Fruit fly (Drosophila melanogaster) Kc167 (cell line): ENCODE measurements around the gene SmD1.

ENCODE experiments used
- Myc ChIP-seq: fragments of >200 bp; optimal IDR thresholded peaks from 2 replicates; lab custom pipeline; 2017; ENCODE audit warnings: missing external identifiers
- Sin3A ChIP-seq: fragments of >200 bp; optimal IDR thresholded peaks from 2 replicates; lab custom pipeline; 2018; ENCODE audit warnings: missing external identifiers
- h ChIP-seq: fragments of >200 bp; optimal IDR thresholded peaks from 3 replicates; lab custom pipeline; 2018; ENCODE audit warnings: missing external identifiers
- insv ChIP-seq: fragments of >200 bp; optimal IDR thresholded peaks from 3 replicates; lab custom pipeline; 2018; ENCODE audit warnings: missing external identifiers
- psq ChIP-seq: fragments of >200 bp; optimal IDR thresholded peaks from 2 replicates; lab custom pipeline; 2017; ENCODE audit warnings: missing external identifiers
- ttk ChIP-seq: sonication (Bioruptor generic); optimal IDR thresholded peaks from 2 replicates; lab custom pipeline; 2017; ENCODE audit warnings: missing external identifiers

DNA sequence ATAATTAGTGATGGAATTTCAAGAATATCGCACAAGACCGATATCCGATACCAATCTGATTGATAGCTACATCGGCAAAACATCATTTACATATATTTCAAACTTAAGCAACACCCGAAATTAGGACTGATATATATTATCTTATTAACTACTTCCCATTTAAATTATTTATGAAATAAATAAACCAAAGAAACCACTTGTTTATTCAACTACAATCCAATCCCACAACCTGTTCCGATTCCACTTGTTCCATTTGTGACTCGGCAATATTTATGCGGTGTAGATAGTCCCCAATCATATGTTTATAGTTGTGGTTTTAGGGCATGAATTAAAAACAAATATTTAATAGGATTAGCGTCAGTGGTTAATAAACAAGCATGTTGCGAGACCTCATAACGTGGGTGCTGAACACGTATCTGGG is 20.4 kb upstream of the SmD1 start, which contains the start of the genes CG10973 and Vps13D:
- TF ChIP-seq insv = no peak
- no peak for TF ChIP-seq h (lab: Kevin White, UChicago)
- no peak for TF ChIP-seq ttk (lab: Kevin White, UChicago)
- TF ChIP-seq psq (lab: Kevin White, UChicago) = no peak
- no peak for TF ChIP-seq Myc (lab: Kevin White, UChicago)
- TF ChIP-seq Sin3A = no peak
